Fruit fly (Drosophila melanogaster) Kc167 (cell line): ENCODE results near the gene pasha.

Experiments
- Myc ChIP-seq: fragments of >200 bp; optimal IDR thresholded peaks from 2 replicates; lab custom pipeline; 2017; ENCODE audit warnings: missing external identifiers
- Sin3A ChIP-seq: fragments of >200 bp; optimal IDR thresholded peaks from 2 replicates; lab custom pipeline; 2018; ENCODE audit warnings: missing external identifiers
- psq ChIP-seq: fragments of >200 bp; optimal IDR thresholded peaks from 2 replicates; lab custom pipeline; 2017; ENCODE audit warnings: missing external identifiers
- ttk ChIP-seq: sonication (Bioruptor generic); optimal IDR thresholded peaks from 2 replicates; lab custom pipeline; 2017; ENCODE audit warnings: missing external identifiers

- TF ChIP-seq Sin3A (lab: Kevin White, UChicago) = no peak
- no peak for TF ChIP-seq psq (lab: Kevin White, UChicago)
- TF ChIP-seq Myc (lab: Kevin White, UChicago) = no peak
- TF ChIP-seq ttk = no peak
Measured at dm6 chr3R:31622648-31623047, 4.9 kb downstream of the pasha start.
